Fruit fly (Drosophila melanogaster) whole organism, embryonic: ENCODE results near the gene CG14958.

Experiments
- Antp ChIP-seq: fragments of 200-800 bp; sonication (Bioruptor generic); optimal IDR thresholded peaks from 3 replicates; lab custom pipeline; 2016; ENCODE audit warnings: missing biosample characterization, missing genetic modification characterization
- B-H2 ChIP-seq: fragments of 200-800 bp; sonication (Bioruptor generic); optimal IDR thresholded peaks from 2 replicates; lab custom pipeline; 2018; ENCODE audit warnings: missing biosample characterization, mild to moderate bottlenecking, missing genetic modification characterization
- CG10147 ChIP-seq: fragments of 200-800 bp; sonication (Bioruptor generic); optimal IDR thresholded peaks from 2 replicates; lab custom pipeline; 2019; ENCODE audit warnings: missing biosample characterization, mild to moderate bottlenecking, missing genetic modification characterization, moderate library complexity
- CG10267 ChIP-seq: fragments of 200-800 bp; sonication (Bioruptor generic); optimal IDR thresholded peaks from 2 replicates; lab custom pipeline; 2018; ENCODE audit warnings: missing biosample characterization, mild to moderate bottlenecking, missing genetic modification characterization, moderate library complexity
- CG12236 ChIP-seq: fragments of 200-800 bp; sonication (Bioruptor generic); optimal IDR thresholded peaks from 2 replicates; lab custom pipeline; 2016; ENCODE audit warnings: missing biosample characterization, missing genetic modification characterization
- CG12391 ChIP-seq: fragments of 200-800 bp; sonication (Bioruptor generic); optimal IDR thresholded peaks from 3 replicates; lab custom pipeline; 2018; ENCODE audit warnings: missing biosample characterization, mild to moderate bottlenecking, missing genetic modification characterization, moderate library complexity
- CG12744 ChIP-seq: fragments of 200-800 bp; sonication (Bioruptor generic); optimal IDR thresholded peaks from 2 replicates; lab custom pipeline; 2016; ENCODE audit warnings: missing biosample characterization, missing genetic modification characterization
- CG13123 ChIP-seq: fragments of 200-800 bp; sonication (Bioruptor generic); optimal IDR thresholded peaks from 2 replicates; lab custom pipeline; 2016; ENCODE audit warnings: missing biosample characterization, missing genetic modification characterization
- CG13424 ChIP-seq: fragments of 200-800 bp; sonication (Bioruptor generic); optimal IDR thresholded peaks from 2 replicates; lab custom pipeline; 2019; ENCODE audit warnings: missing biosample characterization, mild to moderate bottlenecking, missing genetic modification characterization, moderate library complexity
- CG1602 ChIP-seq: fragments of 200-800 bp; sonication (Bioruptor generic); optimal IDR thresholded peaks from 3 replicates; lab custom pipeline; 2016; ENCODE audit warnings: missing biosample characterization, missing genetic modification characterization
- CG16813 ChIP-seq: fragments of 200-800 bp; sonication (Bioruptor generic); IDR thresholded peaks from 3 replicates; pipeline ENCODE4 v1.3.6; 2022; ENCODE audit warnings: missing biosample characterization, missing genetic modification characterization; ENCODE audit not compliant: partially characterized antibody
- CG17359 ChIP-seq: fragments of 200-800 bp; sonication (Bioruptor generic); optimal IDR thresholded peaks from 3 replicates; lab custom pipeline; 2018; ENCODE audit warnings: missing biosample characterization, mild to moderate bottlenecking, missing genetic modification characterization, moderate library complexity
- CG17612 ChIP-seq: fragments of 200-800 bp; sonication (Bioruptor generic); IDR thresholded peaks from 2 replicates; pipeline ENCODE4 v1.3.6; 2022; ENCODE audit warnings: missing biosample characterization, missing genetic modification characterization
- CG18262 ChIP-seq: fragments of 200-800 bp; optimal IDR thresholded peaks from 3 replicates; lab custom pipeline; 2019; ENCODE audit warnings: missing biosample characterization, mild to moderate bottlenecking, missing genetic modification characterization, moderate library complexity
- CG33213 ChIP-seq: fragments of 200-800 bp; sonication (Bioruptor generic); optimal IDR thresholded peaks from 3 replicates; lab custom pipeline; 2016; ENCODE audit warnings: missing biosample characterization, missing genetic modification characterization
- CG3847 ChIP-seq: fragments of 200-800 bp; sonication (Bioruptor generic); IDR thresholded peaks from 2 replicates; pipeline ENCODE4 v1.3.6; 2022; ENCODE audit warnings: missing biosample characterization, missing genetic modification characterization
- CG3995 ChIP-seq: fragments of 200-800 bp; sonication (Bioruptor generic); optimal IDR thresholded peaks from 3 replicates; lab custom pipeline; 2016; ENCODE audit warnings: missing biosample characterization, missing genetic modification characterization
- CG4854 ChIP-seq: fragments of 200-800 bp; sonication (Bioruptor generic); optimal IDR thresholded peaks from 2 replicates; lab custom pipeline; 2016; ENCODE audit warnings: missing biosample characterization, missing genetic modification characterization, inconsistent platforms
- CG7271 ChIP-seq: fragments of 200-800 bp; sonication (Bioruptor generic); optimal IDR thresholded peaks from 2 replicates; lab custom pipeline; 2018; ENCODE audit warnings: missing biosample characterization, mild to moderate bottlenecking, missing genetic modification characterization, moderate library complexity
- CG8290 ChIP-seq, 3 experiments: fragments of 200-800 bp; sonication (Bioruptor generic); optimal IDR thresholded peaks; 2 replicates each; lab custom pipeline; 2016 to 2019; ENCODE audit warnings: missing biosample characterization in 3 of 3, missing genetic modification characterization in 3 of 3, mild to moderate bottlenecking in 2 of 3, moderate library complexity in 1 of 3
- CG8924 ChIP-seq: fragments of 200-800 bp; optimal IDR thresholded peaks from 3 replicates; lab custom pipeline; 2019; ENCODE audit warnings: missing biosample characterization, mild to moderate bottlenecking, missing genetic modification characterization, moderate library complexity
- CG8944 ChIP-seq: fragments of 200-800 bp; sonication (Bioruptor generic); optimal IDR thresholded peaks from 3 replicates; lab custom pipeline; 2016; ENCODE audit warnings: missing biosample characterization, missing genetic modification characterization
- CG9797 ChIP-seq: fragments of 200-800 bp; sonication (Bioruptor generic); optimal IDR thresholded peaks from 3 replicates; lab custom pipeline; 2018; ENCODE audit warnings: missing biosample characterization, mild to moderate bottlenecking, missing genetic modification characterization
- CG9932 ChIP-seq: fragments of 200-800 bp; sonication (Bioruptor generic); IDR thresholded peaks from 2 replicates; pipeline ENCODE4 v1.3.6; 2022; ENCODE audit warnings: missing biosample characterization, missing genetic modification characterization
- Chrac-16 ChIP-seq: fragments of 200-800 bp; sonication (Bioruptor generic); optimal IDR thresholded peaks from 3 replicates; lab custom pipeline; 2016; ENCODE audit warnings: missing biosample characterization, missing genetic modification characterization
- Dref ChIP-seq: fragments of 200-800 bp; sonication (Bioruptor generic); IDR thresholded peaks from 2 replicates; pipeline ENCODE4 v1.3.6; 2022; ENCODE audit warnings: missing biosample characterization, missing genetic modification characterization
- E2f1 ChIP-seq: fragments of 200-800 bp; sonication (Bioruptor generic); IDR thresholded peaks from 2 replicates; pipeline ENCODE4 v1.3.6; 2022; ENCODE audit warnings: missing biosample characterization, missing genetic modification characterization
- ERR ChIP-seq: fragments of 200-800 bp; sonication (Bioruptor generic); optimal IDR thresholded peaks from 2 replicates; lab custom pipeline; 2016; ENCODE audit warnings: missing biosample characterization, missing genetic modification characterization
- H2.0 ChIP-seq: fragments of 200-800 bp; sonication (Bioruptor generic); IDR thresholded peaks from 2 replicates; pipeline ENCODE4 v1.3.6; 2022; ENCODE audit warnings: missing biosample characterization, missing genetic modification characterization
- HLHmδ ChIP-seq: fragments of 200-800 bp; sonication (Bioruptor generic); optimal IDR thresholded peaks from 2 replicates; lab custom pipeline; 2018; ENCODE audit warnings: missing biosample characterization, mild to moderate bottlenecking, missing genetic modification characterization, moderate library complexity
- Mad ChIP-seq: fragments of 200-800 bp; sonication (Bioruptor generic); optimal IDR thresholded peaks from 2 replicates; lab custom pipeline; 2016; ENCODE audit warnings: missing biosample characterization, missing genetic modification characterization
- Max ChIP-seq: fragments of 200-800 bp; sonication (Bioruptor generic); optimal IDR thresholded peaks from 2 replicates; lab custom pipeline; 2016; ENCODE audit warnings: missing biosample characterization, mild to moderate bottlenecking, missing genetic modification characterization
- NC2α ChIP-seq: fragments of 200-800 bp; sonication (Bioruptor generic); optimal IDR thresholded peaks from 2 replicates; lab custom pipeline; 2016; ENCODE audit warnings: missing biosample characterization, missing genetic modification characterization
- NC2β ChIP-seq: fragments of 200-800 bp; sonication (Bioruptor generic); optimal IDR thresholded peaks from 2 replicates; lab custom pipeline; 2016; ENCODE audit warnings: missing biosample characterization, missing genetic modification characterization
- Ssrp ChIP-seq: fragments of 200-800 bp; sonication (Bioruptor generic); optimal IDR thresholded peaks from 2 replicates; lab custom pipeline; 2018; ENCODE audit warnings: missing biosample characterization, mild to moderate bottlenecking, missing genetic modification characterization, moderate library complexity
- abd-A ChIP-seq: fragments of 200-800 bp; sonication (Bioruptor generic); optimal IDR thresholded peaks from 3 replicates; lab custom pipeline; 2019; ENCODE audit warnings: missing biosample characterization, mild to moderate bottlenecking, missing genetic modification characterization, moderate library complexity
- amos ChIP-seq: fragments of 200-800 bp; sonication (Bioruptor generic); IDR thresholded peaks from 2 replicates; pipeline ENCODE4 v1.3.6; 2022; ENCODE audit warnings: missing biosample characterization, missing genetic modification characterization; ENCODE audit not compliant: partially characterized antibody
- cas ChIP-seq: fragments of 200-800 bp; sonication (Bioruptor generic); IDR thresholded peaks from 2 replicates; pipeline ENCODE4 v1.3.6; 2022; ENCODE audit warnings: missing biosample characterization, missing genetic modification characterization
- caup ChIP-seq: fragments of 200-800 bp; sonication (Bioruptor generic); optimal IDR thresholded peaks from 3 replicates; lab custom pipeline; 2017; ENCODE audit warnings: missing biosample characterization, mild to moderate bottlenecking, missing genetic modification characterization, moderate library complexity; ENCODE audit not compliant: severe bottlenecking
- chif ChIP-seq, 2 experiments: fragments of 200-800 bp; sonication (Bioruptor generic); optimal IDR thresholded peaks; 3 replicates each; lab custom pipeline; 2016; ENCODE audit warnings: missing biosample characterization in 2 of 2, missing genetic modification characterization in 2 of 2
- dati ChIP-seq: fragments of 200-800 bp; sonication (Bioruptor generic); IDR thresholded peaks from 2 replicates; pipeline ENCODE4 v1.3.6; 2022; ENCODE audit warnings: missing biosample characterization, missing genetic modification characterization
- grau ChIP-seq: fragments of 200-800 bp; optimal IDR thresholded peaks from 3 replicates; lab custom pipeline; 2019; ENCODE audit warnings: missing biosample characterization, mild to moderate bottlenecking, missing genetic modification characterization, moderate library complexity
- gt ChIP-seq: fragments of 200-800 bp; sonication (Bioruptor generic); IDR thresholded peaks from 2 replicates; pipeline ENCODE4 v1.3.6; 2022; ENCODE audit warnings: missing biosample characterization, missing genetic modification characterization
- her ChIP-seq: fragments of 200-800 bp; sonication (Bioruptor generic); optimal IDR thresholded peaks from 2 replicates; lab custom pipeline; 2016; ENCODE audit warnings: missing biosample characterization, missing genetic modification characterization
- jing ChIP-seq: fragments of 200-800 bp; sonication (Bioruptor generic); optimal IDR thresholded peaks from 2 replicates; lab custom pipeline; 2018; ENCODE audit warnings: missing biosample characterization, mild to moderate bottlenecking, missing genetic modification characterization
- lab ChIP-seq: fragments of 200-800 bp; sonication (Bioruptor generic); optimal IDR thresholded peaks from 3 replicates; lab custom pipeline; 2017; ENCODE audit warnings: missing biosample characterization, missing genetic modification characterization, mild to moderate bottlenecking, moderate library complexity, missing genetic modification reagents
- lilli ChIP-seq: fragments of 200-800 bp; sonication (Bioruptor generic); optimal IDR thresholded peaks from 3 replicates; lab custom pipeline; 2016; ENCODE audit warnings: missing biosample characterization, missing genetic modification characterization
- mam ChIP-seq: fragments of 200-800 bp; sonication (Bioruptor generic); optimal IDR thresholded peaks from 3 replicates; lab custom pipeline; 2016; ENCODE audit warnings: missing biosample characterization, missing genetic modification characterization
- pum ChIP-seq: fragments of 200-800 bp; sonication (Bioruptor generic); optimal IDR thresholded peaks from 2 replicates; lab custom pipeline; 2016; ENCODE audit warnings: missing biosample characterization, missing genetic modification characterization

The CG14958 gene

dm6 chr3L:3239033-3239752, 49.4 kb downstream of the CG14958 start, which contains the start of gene CG17746 (continued):
- TF ChIP-seq gt (GFP tag; lab: Robert Waterston, UW): no peak
- TF ChIP-seq CG3995 (GFP tag; lab: Kevin White, UChicago): peak; percentile 1
- TF ChIP-seq CG13123 (GFP tag; lab: Kevin White, UChicago): peak; percentile 39
- TF ChIP-seq HLHmδ (GFP tag; lab: Kevin White, UChicago): peak; percentile 36
- TF ChIP-seq lab (GFP tag; lab: Kevin White, UChicago): peak; percentile 40
- TF ChIP-seq CG10267 (tag; lab: Kevin White, UChicago): peak; percentile 98
- TF ChIP-seq CG3847 (GFP tag; lab: Robert Waterston, UW): peak; percentile 91
- TF ChIP-seq CG12391 (tag; lab: Kevin White, UChicago): peak; percentile 32
- TF ChIP-seq grau: peak; percentile 25
- peak; percentile 46 for TF ChIP-seq CG8290 (GFP tag; optimal IDR thresholded peaks at IDR 0.05; lab: Kevin White, UChicago)
- TF ChIP-seq CG8290 (tag; optimal IDR thresholded peaks at IDR 0.05; lab: Kevin White, UChicago): no peak
- TF ChIP-seq abd-A (tag; lab: Kevin White, UChicago): no peak
- TF ChIP-seq CG4854 (GFP tag; lab: Kevin White, UChicago): peak; percentile 42
- TF ChIP-seq Max: peak; percentile 41
- peak; percentile 67 for TF ChIP-seq B-H2
- no peak for TF ChIP-seq NC2α
- TF ChIP-seq CG17612 (GFP tag; lab: Robert Waterston, UW): no peak
- peak; percentile 62 for TF ChIP-seq lilli (GFP tag; lab: Kevin White, UChicago)
- TF ChIP-seq Mad (GFP tag; lab: Kevin White, UChicago): peak; percentile 41
- TF ChIP-seq Ssrp: no peak
- TF ChIP-seq caup (GFP tag; lab: Kevin White, UChicago): peak; percentile 18
- no peak for TF ChIP-seq CG18262 (tag; lab: Kevin White, UChicago)
- TF ChIP-seq pum (GFP tag; lab: Kevin White, UChicago): peak; percentile 18
- TF ChIP-seq CG13424 (tag; lab: Kevin White, UChicago): no peak
- TF ChIP-seq NC2β (GFP tag; lab: Kevin White, UChicago): peak; percentile 28
- TF ChIP-seq H2.0: 0 out of 2 replicates have a peak, but pooled peaks have one; percentile 9
- no peak for TF ChIP-seq CG7271 (tag; lab: Kevin White, UChicago)
- TF ChIP-seq CG9932: peak; percentile 74
- TF ChIP-seq CG8944: peak; percentile 50
- TF ChIP-seq jing (GFP tag; lab: Kevin White, UChicago): no peak
- peak; percentile 21 for TF ChIP-seq CG17359 (tag; lab: Kevin White, UChicago)
- TF ChIP-seq chif (GFP tag; optimal IDR thresholded peaks at IDR 0.05; lab: Kevin White, UChicago): peak in 1 of 2 experiments; percentile 29
- peak; percentile 64; the same call in 1 of the 2 replicates for TF ChIP-seq amos
- peak; percentile 93 for TF ChIP-seq CG9797 (GFP tag; lab: Kevin White, UChicago)
- 0 out of 2 replicates have a peak, but pooled peaks have one; percentile 15 for TF ChIP-seq E2f1 (GFP tag; lab: Robert Waterston, UW)
- TF ChIP-seq dati: no peak
- TF ChIP-seq her (GFP tag; lab: Kevin White, UChicago): peak; percentile 53
- TF ChIP-seq cas (GFP tag; lab: Robert Waterston, UW): peak; percentile 33; the same call in 1 of the 2 replicates
- TF ChIP-seq CG12236 (GFP tag; lab: Kevin White, UChicago): no peak
- TF ChIP-seq Dref (GFP tag; lab: Robert Waterston, UW): peak; percentile 45; the same call in 1 of the 2 replicates
- TF ChIP-seq CG33213: peak; percentile 90
- TF ChIP-seq Antp (GFP tag; lab: Kevin White, UChicago): peak; percentile 34
- TF ChIP-seq CG10147 (GFP tag; lab: Kevin White, UChicago): no peak
- TF ChIP-seq CG1602 (GFP tag; lab: Kevin White, UChicago): peak; percentile 11
- peak; percentile 60; the same call in 2 of the 3 replicates for TF ChIP-seq CG16813 (GFP tag; lab: Robert Waterston, UW)
- peak; percentile 50 for TF ChIP-seq ERR (GFP tag; lab: Kevin White, UChicago)
- TF ChIP-seq mam: peak; percentile 76
- peak; percentile 50 for TF ChIP-seq CG12744 (GFP tag; lab: Kevin White, UChicago)
- TF ChIP-seq Chrac-16 (GFP tag; lab: Kevin White, UChicago): peak; percentile 28
- TF ChIP-seq CG8924 (tag; lab: Kevin White, UChicago): peak; percentile 10
